Worm (Caenorhabditis elegans) whole organism, midembryonic: ENCODE measurements around the gene Y17G7B.8.

ENCODE experiments used
- T22C8.4 ChIP-seq: fragments of 200-800 bp; sonication (Bioruptor generic); IDR thresholded peaks from 2 replicates; pipeline ENCODE4 v1.3.6; 2022; ENCODE audit warnings: missing genetic modification characterization, missing compliant biosample characterization
- cog-1 ChIP-seq: sonication (generic microtip); optimal IDR thresholded peaks from 2 replicates; lab custom pipeline; 2016; ENCODE audit warnings: missing genetic modification characterization, missing compliant biosample characterization
- flt-1 ChIP-seq: fragments of 200-800 bp; sonication (Bioruptor generic); IDR thresholded peaks from 2 replicates; pipeline ENCODE4 v1.3.6; 2022; ENCODE audit warnings: missing genetic modification characterization, missing compliant biosample characterization
- med-1 ChIP-seq: sonication (generic microtip); optimal IDR thresholded peaks from 2 replicates; lab custom pipeline; 2017; ENCODE audit warnings: missing genetic modification characterization, mild to moderate bottlenecking, missing compliant biosample characterization, antibody characterized with exemption, missing genetic modification reagents; ENCODE audit not compliant: insufficient read depth
- ref-1 ChIP-seq: fragments of 200-800 bp; sonication (Bioruptor generic); conservative IDR thresholded peaks from 2 replicates; pipeline ENCODE4 v1.3.6; 2022; ENCODE audit warnings: missing genetic modification reagents, missing genetic modification characterization, missing compliant biosample characterization
- tab-1 ChIP-seq: fragments of 200-800 bp; sonication (Bioruptor generic); IDR thresholded peaks from 2 replicates; pipeline ENCODE4 v1.3.6; 2022; ENCODE audit warnings: missing genetic modification characterization, missing compliant biosample characterization
- ztf-23 ChIP-seq: fragments of 200-800 bp; sonication (Bioruptor generic); IDR thresholded peaks from 2 replicates; pipeline ENCODE4 v1.3.6; 2022; ENCODE audit warnings: missing genetic modification reagents, missing genetic modification characterization, missing compliant biosample characterization
- ztf-29 ChIP-seq: fragments of 200-800 bp; sonication (Bioruptor generic); IDR thresholded peaks from 2 replicates; pipeline ENCODE4 v1.3.6; 2022; ENCODE audit warnings: missing genetic modification reagents, missing genetic modification characterization, missing compliant biosample characterization

DNA sequence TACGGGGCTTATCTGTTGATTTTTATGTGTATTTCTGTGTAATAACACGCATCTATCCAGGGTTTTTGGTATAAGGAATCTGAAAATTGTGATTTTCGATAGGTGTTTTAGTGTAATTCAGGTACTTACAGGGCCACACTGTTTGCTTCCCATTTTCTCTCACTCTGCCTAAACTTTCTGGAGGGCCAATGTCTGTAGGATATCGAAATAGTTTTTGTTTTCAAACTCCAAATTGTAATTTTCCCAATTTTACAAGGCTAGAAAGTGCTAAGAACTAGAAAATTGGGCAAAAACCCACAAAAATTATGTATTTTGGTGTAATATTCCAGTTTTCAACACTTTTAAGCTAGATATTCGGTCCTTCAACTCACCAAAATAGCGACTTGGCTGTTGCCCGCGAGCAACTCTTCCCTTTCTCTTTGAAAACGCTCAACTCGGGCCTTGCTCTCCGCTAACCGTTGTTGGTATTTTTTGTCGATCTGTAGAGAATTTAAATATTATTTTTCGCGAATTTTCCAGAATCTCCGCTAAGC, 50.8 kb downstream of the Y17G7B.8 start:
- no peak for TF ChIP-seq flt-1
- TF ChIP-seq med-1, result no peak
- no peak for TF ChIP-seq tab-1
- TF ChIP-seq T22C8.4, result no peak
- TF ChIP-seq ztf-23 (GFP tag; lab: Robert Waterston, UW), result no peak
- no peak for TF ChIP-seq cog-1 (tag; lab: Kevin White, UChicago)
- no peak for TF ChIP-seq ztf-29 (GFP tag; lab: Robert Waterston, UW)
- TF ChIP-seq ref-1 (GFP tag; lab: Robert Waterston, UW), result no peak
